Fruit fly (Drosophila melanogaster) whole organism, adult: ENCODE results near the gene Lsm12a.

ENCODE experiments used
- CG14711 ChIP-seq: fragments of 200-800 bp; sonication (Bioruptor generic); optimal IDR thresholded peaks from 2 replicates; lab custom pipeline; 2018; ENCODE audit warnings: missing biosample characterization, mild to moderate bottlenecking, missing genetic modification characterization, moderate library complexity
- bab1 ChIP-seq: fragments of 200-800 bp; sonication (Bioruptor generic); optimal IDR thresholded peaks from 3 replicates; lab custom pipeline; 2019; ENCODE audit warnings: missing biosample characterization, mild to moderate bottlenecking, missing genetic modification characterization, moderate library complexity
- ovo ChIP-seq: fragments of 200-800 bp; sonication (Bioruptor generic); optimal IDR thresholded peaks from 2 replicates; lab custom pipeline; 2016; ENCODE audit warnings: missing biosample characterization, missing genetic modification characterization

DNA sequence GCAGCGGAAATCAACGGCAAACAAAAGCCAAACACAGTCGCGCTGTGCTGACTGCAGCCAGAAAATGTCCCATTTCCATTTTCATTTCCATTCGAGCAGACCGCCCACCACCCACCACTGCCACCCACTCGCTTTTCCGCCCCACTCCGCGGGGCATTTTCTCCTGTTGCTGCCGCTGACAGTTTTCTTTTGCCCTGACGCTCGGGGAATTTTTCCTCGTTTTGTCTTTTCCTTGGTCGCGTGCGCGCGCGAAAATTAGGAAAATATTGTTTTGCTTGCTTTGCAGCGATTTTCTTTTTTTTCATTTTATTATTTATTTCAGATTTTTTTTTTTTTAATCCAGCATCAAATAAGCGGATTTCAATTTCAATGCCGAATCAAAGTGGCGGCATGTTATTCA, 31.9 kb downstream of the Lsm12a start:
- no peak for TF ChIP-seq CG14711 (tag; lab: Kevin White, UChicago)
- TF ChIP-seq ovo (GFP tag; lab: Kevin White, UChicago): no peak
- TF ChIP-seq bab1 (GFP tag; lab: Kevin White, UChicago): no peak
